Worm (Caenorhabditis elegans) whole organism, late embryonic: ENCODE data around the gene mtq-2.

Experiments used
- K02D7.2 ChIP-seq: sonication (generic microtip); optimal IDR thresholded peaks from 2 replicates; lab custom pipeline; 2017; ENCODE audit warnings: mild to moderate bottlenecking, missing genetic modification characterization, missing compliant biosample characterization
- K09A11.1 ChIP-seq: sonication (generic microtip); optimal IDR thresholded peaks from 2 replicates; lab custom pipeline; 2017; ENCODE audit warnings: antibody characterized with exemption, mild to moderate bottlenecking, missing genetic modification characterization, missing compliant biosample characterization; ENCODE audit not compliant: insufficient read depth
- Y22D7AL.16 ChIP-seq: sonication (generic microtip); optimal IDR thresholded peaks from 2 replicates; lab custom pipeline; 2016; ENCODE audit warnings: missing genetic modification characterization, missing compliant biosample characterization
- ahr-1 ChIP-seq: sonication (generic microtip); optimal IDR thresholded peaks from 2 replicates; lab custom pipeline; 2016; ENCODE audit warnings: missing genetic modification characterization, missing compliant biosample characterization
- ama-1 ChIP-seq: fragments of 150-350 bp; optimal IDR thresholded peaks from 2 replicates; lab custom pipeline; 2014
- ceh-14 ChIP-seq: sonication (generic microtip); optimal IDR thresholded peaks from 2 replicates; lab custom pipeline; 2016; ENCODE audit warnings: missing genotype, missing genetic modification characterization, missing compliant biosample characterization
- ceh-18 ChIP-seq: sonication (generic microtip); optimal IDR thresholded peaks from 2 replicates; lab custom pipeline; 2016; ENCODE audit warnings: missing genetic modification characterization, missing compliant biosample characterization
- ceh-19 ChIP-seq: fragments of 200-800 bp; sonication (Bioruptor generic); optimal IDR thresholded peaks from 2 replicates; lab custom pipeline; 2018; ENCODE audit warnings: mild to moderate bottlenecking, missing genetic modification characterization, missing compliant biosample characterization
- ceh-2 ChIP-seq: sonication (generic microtip); optimal IDR thresholded peaks from 2 replicates; lab custom pipeline; 2016; ENCODE audit warnings: missing genotype, missing genetic modification characterization, missing compliant biosample characterization
- ceh-31 ChIP-seq: sonication (generic microtip); optimal IDR thresholded peaks from 2 replicates; lab custom pipeline; 2016; ENCODE audit warnings: missing genetic modification characterization, missing compliant biosample characterization
- ceh-9 ChIP-seq: sonication (generic microtip); optimal IDR thresholded peaks from 2 replicates; lab custom pipeline; 2016; ENCODE audit warnings: mild to moderate bottlenecking, missing genetic modification characterization, inconsistent platforms, missing compliant biosample characterization
- dmd-4 ChIP-seq: sonication (generic microtip); optimal IDR thresholded peaks from 2 replicates; lab custom pipeline; 2016; ENCODE audit warnings: borderline replicate concordance, missing genetic modification characterization, missing compliant biosample characterization
- dve-1 ChIP-seq: sonication (generic microtip); optimal IDR thresholded peaks from 2 replicates; lab custom pipeline; 2017; ENCODE audit warnings: antibody characterized with exemption, mild to moderate bottlenecking, missing genetic modification characterization, missing compliant biosample characterization
- elt-2 ChIP-seq: sonication (generic microtip); optimal IDR thresholded peaks from 2 replicates; lab custom pipeline; 2016; ENCODE audit warnings: missing genetic modification reagents, missing genetic modification characterization, missing compliant biosample characterization
- ets-4 ChIP-seq: sonication (generic microtip); optimal IDR thresholded peaks from 2 replicates; lab custom pipeline; 2016; ENCODE audit warnings: missing genetic modification characterization, missing compliant biosample characterization
- fax-1 ChIP-seq: sonication (generic microtip); optimal IDR thresholded peaks from 2 replicates; lab custom pipeline; 2016; ENCODE audit warnings: missing genotype, missing genetic modification characterization, missing compliant biosample characterization
- fkh-10 ChIP-seq: fragments of 150-350 bp; optimal IDR thresholded peaks from 2 replicates; lab custom pipeline; 2014; ENCODE audit warnings: missing biosample characterization, missing genetic modification reagents, missing genetic modification characterization
- fkh-6 ChIP-seq: sonication (generic microtip); optimal IDR thresholded peaks from 2 replicates; lab custom pipeline; 2016; ENCODE audit warnings: missing genetic modification characterization, missing compliant biosample characterization
- gmeb-2 ChIP-seq: sonication (generic microtip); optimal IDR thresholded peaks from 2 replicates; lab custom pipeline; 2016; ENCODE audit warnings: missing genetic modification characterization, inconsistent platforms, missing compliant biosample characterization
- hlh-15 ChIP-seq: sonication (generic microtip); optimal IDR thresholded peaks from 2 replicates; lab custom pipeline; 2016; ENCODE audit warnings: missing genetic modification characterization, missing compliant biosample characterization
- hlh-8 ChIP-seq: sonication (generic microtip); optimal IDR thresholded peaks from 2 replicates; lab custom pipeline; 2016; ENCODE audit warnings: missing genotype, missing genetic modification characterization, missing compliant biosample characterization
- lin-11 ChIP-seq: fragments of 200-800 bp; sonication (Bioruptor generic); optimal IDR thresholded peaks from 2 replicates; lab custom pipeline; 2018; ENCODE audit warnings: mild to moderate bottlenecking, missing genetic modification characterization, missing compliant biosample characterization
- madf-2 ChIP-seq: sonication (generic microtip); optimal IDR thresholded peaks from 2 replicates; lab custom pipeline; 2017; ENCODE audit warnings: missing genetic modification characterization, missing compliant biosample characterization
- nfya-1 ChIP-seq: sonication (generic microtip); optimal IDR thresholded peaks from 2 replicates; lab custom pipeline; 2017; ENCODE audit warnings: missing genetic modification characterization, mild to moderate bottlenecking, missing compliant biosample characterization, antibody characterized with exemption, moderate library complexity
- nhr-232 ChIP-seq: sonication (generic microtip); optimal IDR thresholded peaks from 2 replicates; lab custom pipeline; 2016; ENCODE audit warnings: missing genetic modification characterization, missing compliant biosample characterization
- odd-2 ChIP-seq: sonication (generic microtip); optimal IDR thresholded peaks from 2 replicates; lab custom pipeline; 2017; ENCODE audit warnings: antibody characterized with exemption, mild to moderate bottlenecking, missing genetic modification characterization, missing compliant biosample characterization
- pat-9 ChIP-seq: fragments of 200-800 bp; sonication (Bioruptor generic); optimal IDR thresholded peaks from 2 replicates; lab custom pipeline; 2018; ENCODE audit warnings: mild to moderate bottlenecking, missing genetic modification characterization, moderate library complexity, missing compliant biosample characterization
- pax-1 ChIP-seq: fragments of 150-350 bp; optimal IDR thresholded peaks from 2 replicates; lab custom pipeline; 2014; ENCODE audit warnings: missing biosample characterization, missing genetic modification characterization
- pha-2 ChIP-seq: sonication (generic microtip); optimal IDR thresholded peaks from 2 replicates; lab custom pipeline; 2017; ENCODE audit warnings: mild to moderate bottlenecking, missing genetic modification characterization, missing compliant biosample characterization
- pqm-1 ChIP-seq: sonication (generic microtip); optimal IDR thresholded peaks from 2 replicates; lab custom pipeline; 2016; ENCODE audit warnings: missing genetic modification characterization, missing compliant biosample characterization
- pros-1 ChIP-seq: fragments of 150-350 bp; optimal IDR thresholded peaks from 2 replicates; lab custom pipeline; 2014; ENCODE audit warnings: missing biosample characterization, missing genetic modification reagents, missing genetic modification characterization
- ref-2 ChIP-seq: sonication (generic microtip); optimal IDR thresholded peaks from 2 replicates; lab custom pipeline; 2016; ENCODE audit warnings: missing genetic modification characterization, missing compliant biosample characterization
- rnt-1 ChIP-seq: sonication (generic microtip); optimal IDR thresholded peaks from 2 replicates; lab custom pipeline; 2016; ENCODE audit warnings: missing genetic modification characterization, missing compliant biosample characterization
- tbx-2 ChIP-seq: sonication (generic microtip); optimal IDR thresholded peaks from 2 replicates; lab custom pipeline; 2016; ENCODE audit warnings: missing genetic modification characterization, missing compliant biosample characterization
- ttx-3 ChIP-seq: sonication (generic microtip); optimal IDR thresholded peaks from 2 replicates; lab custom pipeline; 2016; ENCODE audit warnings: missing genetic modification reagents, missing genetic modification characterization, missing compliant biosample characterization
- unc-42 ChIP-seq: sonication (generic microtip); optimal IDR thresholded peaks from 2 replicates; lab custom pipeline; 2016; ENCODE audit warnings: missing genotype, missing genetic modification characterization, missing compliant biosample characterization
- unc-55 ChIP-seq: sonication (generic microtip); optimal IDR thresholded peaks from 2 replicates; lab custom pipeline; 2017; ENCODE audit warnings: missing biosample characterization, missing genetic modification reagents, missing genetic modification characterization
- unc-86 ChIP-seq: sonication (generic microtip); optimal IDR thresholded peaks from 2 replicates; lab custom pipeline; 2016; ENCODE audit warnings: missing genetic modification characterization, missing compliant biosample characterization
- zip-5 ChIP-seq: sonication (generic microtip); optimal IDR thresholded peaks from 2 replicates; lab custom pipeline; 2016; ENCODE audit warnings: missing genetic modification characterization, missing compliant biosample characterization
- ztf-16 ChIP-seq: sonication (generic microtip); optimal IDR thresholded peaks from 2 replicates; lab custom pipeline; 2017; ENCODE audit warnings: missing genetic modification characterization, missing compliant biosample characterization

The mtq-2 gene

ce11 chrII:2150485-2150985 lies 38.7 kb downstream of the mtq-2 start, which contains the start of the genes C40A11.7 and C40A11.8:
TSS of gene C40A11.7 (minus strand) at chrII:2150585.
TSS of gene C40A11.8 (minus strand) at chrII:2150935.
- TF ChIP-seq ztf-16 (no peak), Y22D7AL.16 (no peak), zip-5 (tag; lab: Kevin White, UChicago) (no peak), tbx-2 (tag; lab: Kevin White, UChicago) (no peak), ceh-9 (tag; lab: Kevin White, UChicago) (no peak), pqm-1 (tag; lab: Kevin White, UChicago) (no peak)

ce11 chrII:2146900-2147375 lies 42.3 kb downstream of the mtq-2 start, which contains the start of gene C40A11.2:
TSS of gene C40A11.2 (plus strand) at chrII:2146950.
- TF ChIP-seq ama-1, result no peak
- TF ChIP-seq ceh-14 (tag; lab: Kevin White, UChicago), result no peak
- no peak for TF ChIP-seq pqm-1 (tag; lab: Kevin White, UChicago)
- no peak for TF ChIP-seq unc-55 (GFP tag; lab: Kevin White, UChicago)
- TF ChIP-seq Y22D7AL.16, result no peak
- no peak for TF ChIP-seq hlh-8 (tag; lab: Kevin White, UChicago)
- no peak for TF ChIP-seq nhr-232 (tag; lab: Kevin White, UChicago)
- no peak for TF ChIP-seq ahr-1 (tag; lab: Kevin White, UChicago)
- no peak for TF ChIP-seq pat-9 (tag; lab: Kevin White, UChicago)
- no peak for TF ChIP-seq ref-2 (tag; lab: Kevin White, UChicago)
- no peak for TF ChIP-seq ceh-2 (tag; lab: Kevin White, UChicago)
- TF ChIP-seq, all 69 proteins: peak for 0

- TF ChIP-seq elt-2 (tag; lab: Kevin White, UChicago) (no peak), lin-11 (tag; lab: Kevin White, UChicago) (no peak), nfya-1 (no peak), pha-2 (tag; lab: Kevin White, UChicago) (no peak), madf-2 (no peak), odd-2 (tag; lab: Kevin White, UChicago) (no peak), ets-4 (no peak), dmd-4 (tag; lab: Kevin White, UChicago) (no peak), unc-42 (tag; lab: Kevin White, UChicago) (no peak), ceh-2 (tag; lab: Kevin White, UChicago) (no peak), rnt-1 (tag; lab: Kevin White, UChicago) (no peak), dve-1 (tag; lab: Kevin White, UChicago) (no peak)
Observed at ce11 chrII:2145566-2145965, 43.7 kb downstream of the mtq-2 start, which contains the start of gene C40A11.6. TSS of gene C40A11.6 (minus strand) at chrII:2145666.

ce11 chrII:2140817-2141216 lies 48.4 kb downstream of the mtq-2 start, which contains the start of gene C40A11.3:
TSS of gene C40A11.3 (plus strand) at chrII:2141117.
- no peak for TF ChIP-seq ceh-19 (GFP tag; lab: Kevin White, UChicago)
- no peak for TF ChIP-seq ztf-16
- no peak for TF ChIP-seq unc-86 (tag; lab: Kevin White, UChicago)
- TF ChIP-seq K02D7.2 (tag; lab: Kevin White, UChicago), result no peak
- TF ChIP-seq fkh-10 (GFP tag; lab: Kevin White, UChicago), result no peak
- no peak for TF ChIP-seq unc-55 (GFP tag; lab: Kevin White, UChicago)
- no peak for TF ChIP-seq pros-1 (tag; lab: Kevin White, UChicago)
- no peak for TF ChIP-seq fkh-6 (tag; lab: Kevin White, UChicago)

- no peak for TF ChIP-seq pha-2 (tag; lab: Kevin White, UChicago)
- no peak for TF ChIP-seq K09A11.1 (tag; lab: Kevin White, UChicago)
- no peak for TF ChIP-seq gmeb-2 (tag; lab: Kevin White, UChicago)
- no peak for TF ChIP-seq ceh-18 (tag; lab: Kevin White, UChicago)
- TF ChIP-seq rnt-1 (tag; lab: Kevin White, UChicago), result no peak
- no peak for TF ChIP-seq nfya-1
- TF ChIP-seq K02D7.2 (tag; lab: Kevin White, UChicago), result no peak
- TF ChIP-seq fax-1 (tag; lab: Kevin White, UChicago), result no peak
- no peak for TF ChIP-seq ttx-3 (tag; lab: Kevin White, UChicago)
- no peak for TF ChIP-seq unc-42 (tag; lab: Kevin White, UChicago)
- TF ChIP-seq ceh-31 (tag; lab: Kevin White, UChicago), result no peak
- TF ChIP-seq lin-11 (tag; lab: Kevin White, UChicago), result no peak
- no peak for TF ChIP-seq unc-55 (GFP tag; lab: Kevin White, UChicago)
- no peak for TF ChIP-seq pqm-1 (tag; lab: Kevin White, UChicago)
- TF ChIP-seq hlh-15 (tag; lab: Kevin White, UChicago), result no peak
- TF ChIP-seq pax-1 (tag; lab: Kevin White, UChicago), result no peak
- no peak for TF ChIP-seq ztf-16
- no peak for TF ChIP-seq fkh-6 (tag; lab: Kevin White, UChicago)
- TF ChIP-seq ref-2 (tag; lab: Kevin White, UChicago), result no peak
Observed at ce11 chrII:2138901-2139300, 50.4 kb downstream of the mtq-2 start.
